Worm (Caenorhabditis elegans) whole organism, L1 larva: ENCODE measurements around the gene srbc-9.

Experiments used
- ceh-8 ChIP-seq: fragments of 200-800 bp; sonication (Bioruptor generic); optimal IDR thresholded peaks from 2 replicates; lab custom pipeline; 2018; ENCODE audit warnings: mild to moderate bottlenecking, missing genetic modification characterization, moderate library complexity, missing compliant biosample characterization
- fkh-10 ChIP-seq: sonication (generic microtip); optimal IDR thresholded peaks from 2 replicates; lab custom pipeline; 2017; ENCODE audit warnings: missing biosample characterization, missing genetic modification reagents, missing genetic modification characterization
- lin-14 ChIP-seq: fragments of 200-800 bp; sonication (Bioruptor generic); optimal IDR thresholded peaks from 2 replicates; lab custom pipeline; 2018; ENCODE audit warnings: mild to moderate bottlenecking, missing genetic modification characterization, moderate library complexity, missing compliant biosample characterization
- lsy-2 ChIP-seq, 2 experiments: fragments of 150-350 bp; optimal IDR thresholded peaks; 2 replicates each; lab custom pipeline; 2014; ENCODE audit warnings: missing biosample characterization in 2 of 2, missing genetic modification characterization in 2 of 2
- mab-9 ChIP-seq: fragments of 200-800 bp; sonication (Bioruptor generic); IDR thresholded peaks from 2 replicates; pipeline ENCODE4 v1.3.6; 2022; ENCODE audit warnings: missing genetic modification reagents, missing genetic modification characterization, missing compliant biosample characterization
- nhr-11 ChIP-seq: fragments of 150-350 bp; optimal IDR thresholded peaks from 2 replicates; lab custom pipeline; 2014; ENCODE audit warnings: missing biosample characterization, missing genetic modification characterization
- nhr-85 ChIP-seq: sonication (generic microtip); peaks from one replicate; lab custom pipeline; 2016; ENCODE audit warnings: missing genetic modification characterization, inconsistent platforms, missing compliant biosample characterization
- nhr-90 ChIP-seq: sonication (generic microtip); optimal IDR thresholded peaks from 2 replicates; lab custom pipeline; 2016; ENCODE audit warnings: mild to moderate bottlenecking, missing genetic modification characterization, missing compliant biosample characterization; ENCODE audit not compliant: poor library complexity
- pqm-1 ChIP-seq: sonication (generic microtip); optimal IDR thresholded peaks from 3 replicates; lab custom pipeline; 2017; ENCODE audit warnings: missing biosample characterization, missing genetic modification characterization
- rnt-1 ChIP-seq: sonication (generic microtip); optimal IDR thresholded peaks from 2 replicates; lab custom pipeline; 2016; ENCODE audit warnings: mild to moderate bottlenecking, missing genetic modification characterization, moderate library complexity, missing compliant biosample characterization
- unc-130 ChIP-seq: fragments of 150-350 bp; optimal IDR thresholded peaks from 2 replicates; lab custom pipeline; 2017; ENCODE audit warnings: missing biosample characterization, missing genetic modification characterization, inconsistent platforms
- ztf-4 ChIP-seq: fragments of 150-350 bp; optimal IDR thresholded peaks from 2 replicates; lab custom pipeline; 2014; ENCODE audit warnings: missing biosample characterization, missing genetic modification characterization

DNA sequence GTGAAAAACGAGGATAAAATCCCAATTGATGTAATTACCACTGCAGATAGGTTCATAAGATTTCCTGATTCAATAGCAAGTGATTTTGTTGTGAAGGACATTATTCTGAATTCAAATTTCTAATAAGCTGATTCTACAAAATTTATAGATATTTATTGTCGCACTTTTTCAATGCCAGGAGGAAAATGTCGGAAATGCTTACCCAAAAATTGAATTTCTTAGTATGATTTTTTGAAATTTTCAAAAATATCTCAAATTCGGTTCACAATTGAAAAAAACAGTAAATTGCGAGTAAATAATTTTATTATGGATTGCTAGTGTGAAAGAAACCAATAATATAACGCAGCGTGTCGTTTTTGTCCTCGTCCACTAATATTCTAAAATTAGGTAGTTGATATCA, 2.7 kb upstream of the srbc-9 start, which contains the start of gene srbc-10:
- TF ChIP-seq nhr-90 (no peak), nhr-85 (no peak), unc-130 (tag; lab: Kevin White, UChicago) (no peak), ztf-4 (tag; lab: Kevin White, UChicago) (no peak), lsy-2 (tag; optimal IDR thresholded peaks at IDR 0.05; lab: Kevin White, UChicago) (no peak), pqm-1 (tag; lab: Kevin White, UChicago) (no peak), fkh-10 (GFP tag; lab: Kevin White, UChicago) (no peak), nhr-11 (no peak), ceh-8 (GFP tag; lab: Kevin White, UChicago) (no peak), rnt-1 (no peak), mab-9 (GFP tag; lab: Robert Waterston, UW) (no peak), lin-14 (no peak)
